Worm (Caenorhabditis elegans) whole organism, late embryonic: ENCODE measurements around the gene W08E12.6.

Experiments used
- C38D4.7 ChIP-seq: fragments of 200-800 bp; sonication (Bioruptor generic); optimal IDR thresholded peaks from 2 replicates; lab custom pipeline; 2018; ENCODE audit warnings: mild to moderate bottlenecking, missing genetic modification characterization, moderate library complexity, missing compliant biosample characterization
- K09A11.1 ChIP-seq: sonication (generic microtip); optimal IDR thresholded peaks from 2 replicates; lab custom pipeline; 2017; ENCODE audit warnings: antibody characterized with exemption, mild to moderate bottlenecking, missing genetic modification characterization, missing compliant biosample characterization; ENCODE audit not compliant: insufficient read depth
- T23F11.4 ChIP-seq: fragments of 200-800 bp; sonication (Bioruptor generic); optimal IDR thresholded peaks from 2 replicates; lab custom pipeline; 2018; ENCODE audit warnings: mild to moderate bottlenecking, missing genetic modification characterization, missing compliant biosample characterization
- Y22D7AL.16 ChIP-seq: sonication (generic microtip); optimal IDR thresholded peaks from 2 replicates; lab custom pipeline; 2016; ENCODE audit warnings: missing genetic modification characterization, missing compliant biosample characterization
- ama-1 ChIP-seq: fragments of 150-350 bp; optimal IDR thresholded peaks from 2 replicates; lab custom pipeline; 2014
- ceh-19 ChIP-seq: fragments of 200-800 bp; sonication (Bioruptor generic); optimal IDR thresholded peaks from 2 replicates; lab custom pipeline; 2018; ENCODE audit warnings: mild to moderate bottlenecking, missing genetic modification characterization, missing compliant biosample characterization
- ceh-2 ChIP-seq: sonication (generic microtip); optimal IDR thresholded peaks from 2 replicates; lab custom pipeline; 2016; ENCODE audit warnings: missing genotype, missing genetic modification characterization, missing compliant biosample characterization
- ceh-22 ChIP-seq: sonication (generic microtip); optimal IDR thresholded peaks from 2 replicates; lab custom pipeline; 2017; ENCODE audit warnings: missing biosample characterization, missing genetic modification characterization
- ceh-24 ChIP-seq: sonication (generic microtip); optimal IDR thresholded peaks from 2 replicates; lab custom pipeline; 2016; ENCODE audit warnings: mild to moderate bottlenecking, missing genetic modification characterization, missing compliant biosample characterization
- ceh-30 ChIP-seq: fragments of 150-350 bp; optimal IDR thresholded peaks from 2 replicates; lab custom pipeline; 2014; ENCODE audit warnings: missing biosample characterization, missing genetic modification characterization
- ceh-31 ChIP-seq: sonication (generic microtip); optimal IDR thresholded peaks from 2 replicates; lab custom pipeline; 2016; ENCODE audit warnings: missing genetic modification characterization, missing compliant biosample characterization
- ceh-34 ChIP-seq: sonication (generic microtip); optimal IDR thresholded peaks from 2 replicates; lab custom pipeline; 2016; ENCODE audit warnings: mild to moderate bottlenecking, missing genetic modification characterization, missing compliant biosample characterization
- ceh-45 ChIP-seq: fragments of 200-800 bp; sonication (Bioruptor generic); IDR thresholded peaks from 2 replicates; pipeline ENCODE4 v1.3.6; 2022; ENCODE audit warnings: missing genetic modification reagents, missing genetic modification characterization, missing compliant biosample characterization
- ceh-48 ChIP-seq: sonication (generic microtip); optimal IDR thresholded peaks from 2 replicates; lab custom pipeline; 2016; ENCODE audit warnings: missing genetic modification characterization, inconsistent platforms, missing compliant biosample characterization
- ceh-9 ChIP-seq: sonication (generic microtip); optimal IDR thresholded peaks from 2 replicates; lab custom pipeline; 2016; ENCODE audit warnings: mild to moderate bottlenecking, missing genetic modification characterization, inconsistent platforms, missing compliant biosample characterization
- che-1 ChIP-seq: sonication (generic microtip); optimal IDR thresholded peaks from 2 replicates; lab custom pipeline; 2016; ENCODE audit warnings: mild to moderate bottlenecking, missing genetic modification characterization, missing compliant biosample characterization
- elt-2 ChIP-seq: sonication (generic microtip); optimal IDR thresholded peaks from 2 replicates; lab custom pipeline; 2016; ENCODE audit warnings: missing genetic modification reagents, missing genetic modification characterization, missing compliant biosample characterization
- elt-4 ChIP-seq: sonication (generic microtip); optimal IDR thresholded peaks from 2 replicates; lab custom pipeline; 2016; ENCODE audit warnings: missing genetic modification characterization, missing compliant biosample characterization
- ets-4 ChIP-seq: sonication (generic microtip); optimal IDR thresholded peaks from 2 replicates; lab custom pipeline; 2016; ENCODE audit warnings: missing genetic modification characterization, missing compliant biosample characterization
- fkh-10 ChIP-seq: fragments of 150-350 bp; optimal IDR thresholded peaks from 2 replicates; lab custom pipeline; 2014; ENCODE audit warnings: missing biosample characterization, missing genetic modification reagents, missing genetic modification characterization
- fkh-6 ChIP-seq: sonication (generic microtip); optimal IDR thresholded peaks from 2 replicates; lab custom pipeline; 2016; ENCODE audit warnings: missing genetic modification characterization, missing compliant biosample characterization
- gmeb-2 ChIP-seq: sonication (generic microtip); optimal IDR thresholded peaks from 2 replicates; lab custom pipeline; 2016; ENCODE audit warnings: missing genetic modification characterization, inconsistent platforms, missing compliant biosample characterization
- hlh-13 ChIP-seq: fragments of 200-800 bp; sonication (Bioruptor generic); optimal IDR thresholded peaks from 2 replicates; lab custom pipeline; 2018; ENCODE audit warnings: mild to moderate bottlenecking, missing genetic modification characterization, missing compliant biosample characterization
- hlh-15 ChIP-seq: sonication (generic microtip); optimal IDR thresholded peaks from 2 replicates; lab custom pipeline; 2016; ENCODE audit warnings: missing genetic modification characterization, missing compliant biosample characterization
- nfya-1 ChIP-seq: sonication (generic microtip); optimal IDR thresholded peaks from 2 replicates; lab custom pipeline; 2017; ENCODE audit warnings: missing genetic modification characterization, mild to moderate bottlenecking, missing compliant biosample characterization, antibody characterized with exemption, moderate library complexity
- nhr-232 ChIP-seq: sonication (generic microtip); optimal IDR thresholded peaks from 2 replicates; lab custom pipeline; 2016; ENCODE audit warnings: missing genetic modification characterization, missing compliant biosample characterization
- npax-4 ChIP-seq: sonication (generic microtip); optimal IDR thresholded peaks from 2 replicates; lab custom pipeline; 2016; ENCODE audit warnings: missing genetic modification characterization, missing compliant biosample characterization
- odd-2 ChIP-seq: sonication (generic microtip); optimal IDR thresholded peaks from 2 replicates; lab custom pipeline; 2017; ENCODE audit warnings: antibody characterized with exemption, mild to moderate bottlenecking, missing genetic modification characterization, missing compliant biosample characterization
- pag-3 ChIP-seq: sonication (generic microtip); optimal IDR thresholded peaks from 2 replicates; lab custom pipeline; 2016; ENCODE audit warnings: missing compliant biosample characterization, missing genetic modification characterization, borderline replicate concordance
- pat-9 ChIP-seq: fragments of 200-800 bp; sonication (Bioruptor generic); optimal IDR thresholded peaks from 2 replicates; lab custom pipeline; 2018; ENCODE audit warnings: mild to moderate bottlenecking, missing genetic modification characterization, moderate library complexity, missing compliant biosample characterization
- pqm-1 ChIP-seq: sonication (generic microtip); optimal IDR thresholded peaks from 2 replicates; lab custom pipeline; 2016; ENCODE audit warnings: missing genetic modification characterization, missing compliant biosample characterization
- ref-2 ChIP-seq: sonication (generic microtip); optimal IDR thresholded peaks from 2 replicates; lab custom pipeline; 2016; ENCODE audit warnings: missing genetic modification characterization, missing compliant biosample characterization
- rnt-1 ChIP-seq: sonication (generic microtip); optimal IDR thresholded peaks from 2 replicates; lab custom pipeline; 2016; ENCODE audit warnings: missing genetic modification characterization, missing compliant biosample characterization
- sox-2 ChIP-seq: fragments of 200-800 bp; sonication (Bioruptor generic); IDR thresholded peaks from 2 replicates; pipeline ENCODE4 v1.3.6; 2022; ENCODE audit warnings: missing genetic modification reagents, missing genetic modification characterization, missing compliant biosample characterization
- tbx-7 ChIP-seq: sonication (generic microtip); optimal IDR thresholded peaks from 2 replicates; lab custom pipeline; 2016; ENCODE audit warnings: missing genotype, missing genetic modification characterization, missing compliant biosample characterization
- ttx-3 ChIP-seq: sonication (generic microtip); optimal IDR thresholded peaks from 2 replicates; lab custom pipeline; 2016; ENCODE audit warnings: missing genetic modification reagents, missing genetic modification characterization, missing compliant biosample characterization
- unc-55 ChIP-seq: sonication (generic microtip); optimal IDR thresholded peaks from 2 replicates; lab custom pipeline; 2017; ENCODE audit warnings: missing biosample characterization, missing genetic modification reagents, missing genetic modification characterization
- zip-5 ChIP-seq: sonication (generic microtip); optimal IDR thresholded peaks from 2 replicates; lab custom pipeline; 2016; ENCODE audit warnings: missing genetic modification characterization, missing compliant biosample characterization

Gene W08E12.6

ce11 chrIV:3256866-3257265 is 41.5 kb upstream of the W08E12.6 start:
- TF ChIP-seq Y22D7AL.16 (no peak), unc-55 (peak; percentile 2)

ce11 chrIV:3258528-3258927 is 39.9 kb upstream of the W08E12.6 start, which contains the start of gene T26C12.1:
TSS of gene T26C12.1 (plus strand) at chrIV:3258910.
- TF ChIP-seq odd-2 (tag; lab: Kevin White, UChicago), result no peak
- TF ChIP-seq T23F11.4, result no peak
- TF ChIP-seq unc-55, result no peak

ce11 chrIV:3260216-3260615 is 38.2 kb upstream of the W08E12.6 start:
- TF ChIP-seq ceh-24 (no peak), nhr-232 (no peak), ceh-9 (tag; lab: Kevin White, UChicago) (no peak), ceh-19 (GFP tag; lab: Kevin White, UChicago) (no peak), ceh-34 (tag; lab: Kevin White, UChicago) (no peak), zip-5 (tag; lab: Kevin White, UChicago) (no peak), ceh-2 (tag; lab: Kevin White, UChicago) (no peak), elt-2 (no peak), ceh-22 (tag; lab: Kevin White, UChicago) (no peak)

- TF ChIP-seq nfya-1 (tag; lab: Kevin White, UChicago), result peak; percentile 73
- no peak for TF ChIP-seq pqm-1 (tag; lab: Kevin White, UChicago)
Observed at ce11 chrIV:3261761-3262160, 36.6 kb upstream of the W08E12.6 start.

ce11 chrIV:3265657-3266056 is 32.7 kb upstream of the W08E12.6 start, which contains the start of gene T26C12.2:
TSS of gene T26C12.2 (minus strand) at chrIV:3265757.
- TF ChIP-seq hlh-13 (GFP tag; lab: Kevin White, UChicago) (no peak), elt-2 (no peak), ceh-19 (GFP tag; lab: Kevin White, UChicago) (no peak), ceh-48 (tag; lab: Kevin White, UChicago) (no peak), ets-4 (tag; lab: Kevin White, UChicago) (no peak), che-1 (tag; lab: Kevin White, UChicago) (no peak), ceh-30 (tag; lab: Kevin White, UChicago) (no peak), hlh-15 (tag; lab: Kevin White, UChicago) (no peak), ceh-45 (no peak), ceh-9 (tag; lab: Kevin White, UChicago) (no peak), Y22D7AL.16 (no peak), ref-2 (no peak), ama-1 (lab: Kevin White, UChicago) (no peak), ttx-3 (no peak), npax-4 (no peak), fkh-10 (GFP tag; lab: Kevin White, UChicago) (no peak), pag-3 (tag; lab: Kevin White, UChicago) (no peak), elt-4 (tag; lab: Kevin White, UChicago) (no peak), ceh-34 (tag; lab: Kevin White, UChicago) (no peak), sox-2 (no peak)

ce11 chrIV:3266841-3267240 is 31.6 kb upstream of the W08E12.6 start:
- no peak for TF ChIP-seq odd-2 (tag; lab: Kevin White, UChicago)

- TF ChIP-seq pat-9 (no peak), ceh-31 (no peak), fkh-6 (no peak), rnt-1 (tag; lab: Kevin White, UChicago) (no peak), gmeb-2 (tag; lab: Kevin White, UChicago) (no peak), K09A11.1 (tag; lab: Kevin White, UChicago) (no peak), zip-5 (tag; lab: Kevin White, UChicago) (no peak), tbx-7 (tag; lab: Kevin White, UChicago) (no peak), C38D4.7 (no peak), unc-55 (no peak), npax-4 (no peak), ceh-45 (no peak)
Observed at ce11 chrIV:3267581-3267980, 30.8 kb upstream of the W08E12.6 start, which contains the start of gene clec-173. TSS of gene clec-173 (minus strand) at chrIV:3267681.
